Fruit fly (Drosophila melanogaster) whole organism, prepupa: Measurements from ENCODE around the gene dpr20.
A peak's percentile ranks its signal among the peaks of the same experiment; 100 is the strongest.

Source experiments
- CG6276 ChIP-seq: fragments of 200-800 bp; sonication (Bioruptor generic); optimal IDR thresholded peaks from 2 replicates; lab custom pipeline; 2017; ENCODE audit warnings: missing biosample characterization, mild to moderate bottlenecking, missing genetic modification characterization
- svp ChIP-seq: fragments of 200-800 bp; sonication (Bioruptor generic); peaks from one replicate; lab custom pipeline; 2016; ENCODE audit warnings: missing biosample characterization, missing genetic modification characterization

dm6 chr3L:887423-888097 is 30.5 kb upstream of the dpr20 start:
- TF ChIP-seq CG6276 (GFP tag; lab: Kevin White, UChicago) (no peak), svp (GFP tag; lab: Kevin White, UChicago) (peak; percentile 82)
